Fruit fly (Drosophila melanogaster) whole organism, embryonic: ENCODE results near the gene CG10803.

Experiments used
- Aef1 ChIP-seq: fragments of 200-800 bp; sonication (Bioruptor generic); IDR thresholded peaks from 3 replicates; pipeline ENCODE4 v1.3.6; 2022; ENCODE audit warnings: missing biosample characterization, missing genetic modification characterization
- Asciz ChIP-seq: fragments of 200-800 bp; sonication (Bioruptor generic); optimal IDR thresholded peaks from 2 replicates; lab custom pipeline; 2017; ENCODE audit warnings: missing biosample characterization, mild to moderate bottlenecking, missing genetic modification characterization, missing genetic modification reagents
- CG10267 ChIP-seq: fragments of 200-800 bp; sonication (Bioruptor generic); optimal IDR thresholded peaks from 2 replicates; lab custom pipeline; 2018; ENCODE audit warnings: missing biosample characterization, mild to moderate bottlenecking, missing genetic modification characterization, moderate library complexity
- CG10274 ChIP-seq: fragments of 200-800 bp; sonication (Bioruptor generic); optimal IDR thresholded peaks from 3 replicates; lab custom pipeline; 2017; ENCODE audit warnings: missing biosample characterization, mild to moderate bottlenecking, missing genetic modification characterization
- CG10366 ChIP-seq: fragments of 200-800 bp; sonication (Bioruptor generic); IDR thresholded peaks from 2 replicates; pipeline ENCODE4 v1.3.6; 2022; ENCODE audit warnings: missing biosample characterization, missing genetic modification characterization
- CG13775 ChIP-seq: fragments of 200-800 bp; sonication (Bioruptor generic); optimal IDR thresholded peaks from 3 replicates; lab custom pipeline; 2017; ENCODE audit warnings: missing biosample characterization, mild to moderate bottlenecking, missing genetic modification characterization
- CG15269 ChIP-seq: fragments of 200-800 bp; sonication (Bioruptor generic); optimal IDR thresholded peaks from 2 replicates; lab custom pipeline; 2018; ENCODE audit warnings: missing biosample characterization, mild to moderate bottlenecking, missing genetic modification characterization, moderate library complexity
- CG16863 ChIP-seq: fragments of 200-800 bp; sonication (Bioruptor generic); optimal IDR thresholded peaks from 3 replicates; lab custom pipeline; 2016; ENCODE audit warnings: missing biosample characterization, missing genetic modification characterization
- CG17829 ChIP-seq: fragments of 200-800 bp; optimal IDR thresholded peaks from 2 replicates; lab custom pipeline; 2019; ENCODE audit warnings: missing biosample characterization, mild to moderate bottlenecking, missing genetic modification characterization, moderate library complexity
- CG18262 ChIP-seq: fragments of 200-800 bp; optimal IDR thresholded peaks from 3 replicates; lab custom pipeline; 2019; ENCODE audit warnings: missing biosample characterization, mild to moderate bottlenecking, missing genetic modification characterization, moderate library complexity
- CG2202 ChIP-seq: fragments of 200-800 bp; sonication (Bioruptor generic); optimal IDR thresholded peaks from 2 replicates; lab custom pipeline; 2018; ENCODE audit warnings: missing biosample characterization, mild to moderate bottlenecking, missing genetic modification characterization
- CG4424 ChIP-seq: fragments of 200-800 bp; sonication (Bioruptor generic); optimal IDR thresholded peaks from 3 replicates; lab custom pipeline; 2016; ENCODE audit warnings: missing biosample characterization, missing genetic modification characterization
- CG6254 ChIP-seq: fragments of 200-800 bp; sonication (Bioruptor generic); optimal IDR thresholded peaks from 3 replicates; lab custom pipeline; 2017; ENCODE audit warnings: mild to moderate bottlenecking, missing biosample characterization, missing genetic modification reagents, missing genetic modification characterization
- CG7928 ChIP-seq: fragments of 200-800 bp; sonication (Bioruptor generic); optimal IDR thresholded peaks from 2 replicates; lab custom pipeline; 2017; ENCODE audit warnings: missing biosample characterization, mild to moderate bottlenecking, missing genetic modification characterization
- CG8359 ChIP-seq: fragments of 200-800 bp; sonication (Bioruptor generic); optimal IDR thresholded peaks from 2 replicates; lab custom pipeline; 2017; ENCODE audit warnings: missing biosample characterization, mild to moderate bottlenecking, missing genetic modification characterization, borderline replicate concordance
- CG9437 ChIP-seq: fragments of 200-800 bp; sonication (Bioruptor generic); optimal IDR thresholded peaks from 2 replicates; lab custom pipeline; 2018; ENCODE audit warnings: missing biosample characterization, mild to moderate bottlenecking, missing genetic modification characterization
- CoRest ChIP-seq: fragments of 200-800 bp; sonication (Bioruptor generic); optimal IDR thresholded peaks from 3 replicates; lab custom pipeline; 2018; ENCODE audit warnings: missing biosample characterization, mild to moderate bottlenecking, missing genetic modification characterization, moderate library complexity
- Dbx ChIP-seq: fragments of 200-800 bp; sonication (Bioruptor generic); IDR thresholded peaks from 3 replicates; pipeline ENCODE4 v1.3.6; 2022; ENCODE audit warnings: missing biosample characterization, missing genetic modification characterization
- Doc3 ChIP-seq: fragments of 200-800 bp; sonication (Bioruptor generic); IDR thresholded peaks from 3 replicates; pipeline ENCODE4 v1.3.6; 2022; ENCODE audit warnings: missing biosample characterization, missing genetic modification characterization; ENCODE audit not compliant: partially characterized antibody
- HHEX ChIP-seq: fragments of 200-800 bp; sonication (Bioruptor generic); optimal IDR thresholded peaks from 3 replicates; lab custom pipeline; 2017; ENCODE audit warnings: missing biosample characterization, mild to moderate bottlenecking, missing genetic modification characterization, missing genetic modification reagents
- HLH3B ChIP-seq: fragments of 200-800 bp; sonication (Bioruptor generic); IDR thresholded peaks from 2 replicates; pipeline ENCODE4 v1.3.6; 2022; ENCODE audit warnings: missing biosample characterization, missing genetic modification characterization
- MTF-1 ChIP-seq: fragments of 200-800 bp; sonication (Bioruptor generic); optimal IDR thresholded peaks from 2 replicates; lab custom pipeline; 2018; ENCODE audit warnings: missing biosample characterization, mild to moderate bottlenecking, missing genetic modification characterization, borderline replicate concordance
- NC2β ChIP-seq: fragments of 200-800 bp; sonication (Bioruptor generic); optimal IDR thresholded peaks from 2 replicates; lab custom pipeline; 2016; ENCODE audit warnings: missing biosample characterization, missing genetic modification characterization
- Nf-YC ChIP-seq: fragments of 200-800 bp; optimal IDR thresholded peaks from 3 replicates; lab custom pipeline; 2019; ENCODE audit warnings: missing biosample characterization, mild to moderate bottlenecking, missing genetic modification characterization, moderate library complexity
- Sox102F ChIP-seq: fragments of 200-800 bp; sonication (Bioruptor generic); optimal IDR thresholded peaks from 2 replicates; lab custom pipeline; 2018; ENCODE audit warnings: missing biosample characterization, mild to moderate bottlenecking, missing genetic modification characterization, moderate library complexity
- crp ChIP-seq, 2 experiments: fragments of 200-800 bp; sonication (Bioruptor generic); optimal IDR thresholded peaks; 2 replicates in 1 of 2; 3 replicates in 1 of 2; lab custom pipeline; 2017; ENCODE audit warnings: missing biosample characterization in 2 of 2, missing genetic modification characterization in 2 of 2, mild to moderate bottlenecking in 1 of 2, moderate library complexity in 1 of 2
- cwo ChIP-seq: fragments of 200-800 bp; sonication (Bioruptor generic); optimal IDR thresholded peaks from 3 replicates; lab custom pipeline; 2017; ENCODE audit warnings: missing biosample characterization, missing genetic modification characterization, mild to moderate bottlenecking, moderate library complexity, missing genetic modification reagents
- exex ChIP-seq: fragments of 200-800 bp; sonication (Bioruptor generic); optimal IDR thresholded peaks from 4 replicates; lab custom pipeline; 2018; ENCODE audit warnings: missing biosample characterization, mild to moderate bottlenecking, missing genetic modification characterization, moderate library complexity
- fd96Cb ChIP-seq: fragments of 200-800 bp; sonication (Bioruptor generic); optimal IDR thresholded peaks from 2 replicates; lab custom pipeline; 2018; ENCODE audit warnings: missing biosample characterization, mild to moderate bottlenecking, missing genetic modification characterization, moderate library complexity
- grau ChIP-seq: fragments of 200-800 bp; optimal IDR thresholded peaks from 3 replicates; lab custom pipeline; 2019; ENCODE audit warnings: missing biosample characterization, mild to moderate bottlenecking, missing genetic modification characterization, moderate library complexity
- gsb-n ChIP-seq: fragments of 200-800 bp; sonication (Bioruptor generic); optimal IDR thresholded peaks from 3 replicates; lab custom pipeline; 2018; ENCODE audit warnings: missing biosample characterization, mild to moderate bottlenecking, missing genetic modification characterization
- hbn ChIP-seq: fragments of 200-800 bp; sonication (Bioruptor generic); IDR thresholded peaks from 2 replicates; pipeline ENCODE4 v1.3.6; 2022; ENCODE audit warnings: missing biosample characterization, missing genetic modification characterization; ENCODE audit not compliant: partially characterized antibody
- jumu ChIP-seq: fragments of 200-800 bp; sonication (Bioruptor generic); optimal IDR thresholded peaks from 3 replicates; lab custom pipeline; 2016; ENCODE audit warnings: missing biosample characterization, missing genetic modification characterization
- lab ChIP-seq: fragments of 200-800 bp; sonication (Bioruptor generic); optimal IDR thresholded peaks from 3 replicates; lab custom pipeline; 2017; ENCODE audit warnings: missing biosample characterization, missing genetic modification characterization, mild to moderate bottlenecking, moderate library complexity, missing genetic modification reagents
- lmd ChIP-seq: fragments of 200-800 bp; sonication (Bioruptor generic); IDR thresholded peaks from 2 replicates; pipeline ENCODE4 v1.3.6; 2022; ENCODE audit warnings: missing biosample characterization, missing genetic modification characterization
- pb ChIP-seq: fragments of 200-800 bp; sonication (Bioruptor generic); optimal IDR thresholded peaks from 3 replicates; lab custom pipeline; 2016; ENCODE audit warnings: missing biosample characterization, missing genetic modification characterization
- prd ChIP-seq, 3 experiments: fragments of >200 bp in 2 of 3; fragments of 200-800 bp in 1 of 3; sonication (Bioruptor generic) in 1 of 3; optimal IDR thresholded peaks in 2 of 3; IDR thresholded peaks in 1 of 3; 2 replicates in 2 of 3; 3 replicates in 1 of 3; pipeline versions ENCODE4 v1.3.6 to Lab custom; 2017 to 2022; ENCODE audit warnings: missing biosample characterization in 1 of 3, missing genetic modification characterization in 1 of 3
- run ChIP-seq: fragments of 200-800 bp; sonication (Bioruptor generic); optimal IDR thresholded peaks from 3 replicates; lab custom pipeline; 2018; ENCODE audit warnings: missing biosample characterization, mild to moderate bottlenecking, missing genetic modification characterization
- scrt ChIP-seq: fragments of 200-800 bp; sonication (Bioruptor generic); optimal IDR thresholded peaks from 2 replicates; lab custom pipeline; 2018; ENCODE audit warnings: missing biosample characterization, mild to moderate bottlenecking, missing genetic modification characterization, moderate library complexity
- tio ChIP-seq: fragments of 200-800 bp; sonication (Bioruptor generic); optimal IDR thresholded peaks from 2 replicates; lab custom pipeline; 2017; ENCODE audit warnings: missing biosample characterization, missing genetic modification characterization, inconsistent platforms
- trh ChIP-seq: fragments of 200-800 bp; sonication (Bioruptor generic); optimal IDR thresholded peaks from 2 replicates; lab custom pipeline; 2016; ENCODE audit warnings: missing biosample characterization, missing genetic modification characterization
- unpg ChIP-seq: fragments of 200-800 bp; sonication (Bioruptor generic); optimal IDR thresholded peaks from 3 replicates; lab custom pipeline; 2018; ENCODE audit warnings: missing biosample characterization, mild to moderate bottlenecking, missing genetic modification characterization, moderate library complexity

CG10803 gene

dm6 chrX:3474476-3475439, 10.7 kb upstream of the CG10803 start, which contains the start of gene CG12206 (continued):
- TF ChIP-seq lmd (GFP tag; lab: Robert Waterston, UW) (peak; percentile 73), trh (no peak), pb (no peak), scrt (GFP tag; lab: Kevin White, UChicago) (peak; percentile 61), Dbx (GFP tag; lab: Robert Waterston, UW) (peak; percentile 47; the same call in 1 of the 3 replicates), CG4424 (GFP tag; lab: Kevin White, UChicago) (peak; percentile 45), jumu (no peak), Asciz (GFP tag; lab: Kevin White, UChicago) (peak; percentile 9), NC2β (GFP tag; lab: Kevin White, UChicago) (no peak), Nf-YC (tag; lab: Kevin White, UChicago) (peak; percentile 2), CG10366 (GFP tag; lab: Robert Waterston, UW) (peak; percentile 10; the same call in 1 of the 2 replicates), CoRest (tag; lab: Kevin White, UChicago) (peak; percentile 72), unpg (peak; percentile 57), CG17829 (tag; lab: Kevin White, UChicago) (peak; percentile 52), tio (GFP tag; lab: Kevin White, UChicago) (peak; percentile 20), crp (GFP tag; optimal IDR thresholded peaks at IDR 0.05; lab: Kevin White, UChicago) (no peak), fd96Cb (tag; lab: Kevin White, UChicago) (peak; percentile 56), HHEX (GFP tag; lab: Kevin White, UChicago) (peak; percentile 47), Sox102F (GFP tag; lab: Kevin White, UChicago) (peak; percentile 58), prd (optimal IDR thresholded peaks at IDR 0.05; lab: Kevin White, UChicago) (no peak), prd (GFP tag; IDR thresholded peaks at IDR 0.05; lab: Robert Waterston, UW) (peak; percentile 66), CG10274 (GFP tag; lab: Kevin White, UChicago) (no peak), hbn (no peak), grau (peak; percentile 74), CG13775 (GFP tag; lab: Kevin White, UChicago) (peak; percentile 54), CG2202 (no peak), Doc3 (no peak), MTF-1 (GFP tag; lab: Kevin White, UChicago) (no peak), CG15269 (tag; lab: Kevin White, UChicago) (peak; percentile 71), lab (peak; percentile 70), run (tag; lab: Kevin White, UChicago) (peak; percentile 44), CG10267 (peak; percentile 42), cwo (GFP tag; lab: Kevin White, UChicago) (peak; percentile 42), CG8359 (GFP tag; lab: Kevin White, UChicago) (no peak), CG16863 (GFP tag; lab: Kevin White, UChicago) (no peak), HLH3B (GFP tag; lab: Robert Waterston, UW) (peak; percentile 46; the same call in 1 of the 2 replicates), CG6254 (GFP tag; lab: Kevin White, UChicago) (peak; percentile 25), CG18262 (tag; lab: Kevin White, UChicago) (peak; percentile 71), Aef1 (peak; percentile 42; the same call in 1 of the 3 replicates), gsb-n (tag; lab: Kevin White, UChicago) (peak; percentile 25), exex (tag; lab: Kevin White, UChicago) (peak; percentile 3), CG9437 (GFP tag; lab: Kevin White, UChicago) (peak; percentile 39), CG7928 (GFP tag; lab: Kevin White, UChicago) (no peak)
